Fruit fly (Drosophila melanogaster) whole organism, embryonic: ENCODE results near the gene CG15570.

Experiments
- Bdp1 ChIP-seq: fragments of 200-800 bp; sonication (Bioruptor generic); optimal IDR thresholded peaks from 3 replicates; lab custom pipeline; 2016; ENCODE audit warnings: missing biosample characterization, missing genetic modification characterization
- CG10431 ChIP-seq: fragments of 200-800 bp; sonication (Bioruptor generic); optimal IDR thresholded peaks from 3 replicates; lab custom pipeline; 2018; ENCODE audit warnings: missing biosample characterization, mild to moderate bottlenecking, missing genetic modification characterization
- CG11247 ChIP-seq: fragments of 200-800 bp; sonication (Bioruptor generic); IDR thresholded peaks from 2 replicates; pipeline ENCODE4 v1.3.6; 2022; ENCODE audit warnings: missing biosample characterization, missing genetic modification characterization
- CG12071 ChIP-seq: fragments of 200-800 bp; sonication (Bioruptor generic); optimal IDR thresholded peaks from 3 replicates; lab custom pipeline; 2018; ENCODE audit warnings: missing biosample characterization, mild to moderate bottlenecking, missing genetic modification characterization
- CG12104 ChIP-seq: fragments of 200-800 bp; sonication (Bioruptor generic); optimal IDR thresholded peaks from 3 replicates; lab custom pipeline; 2016; ENCODE audit warnings: missing biosample characterization, missing genetic modification characterization
- CG13296 ChIP-seq: fragments of 200-800 bp; sonication (Bioruptor generic); optimal IDR thresholded peaks from 3 replicates; lab custom pipeline; 2018; ENCODE audit warnings: missing biosample characterization, mild to moderate bottlenecking, missing genetic modification characterization
- CG13624 ChIP-seq: fragments of 200-800 bp; sonication (Bioruptor generic); optimal IDR thresholded peaks from 2 replicates; lab custom pipeline; 2016; ENCODE audit warnings: missing biosample characterization, missing genetic modification characterization
- CG15011 ChIP-seq: fragments of 200-800 bp; sonication (Bioruptor generic); optimal IDR thresholded peaks from 3 replicates; lab custom pipeline; 2018; ENCODE audit warnings: missing biosample characterization, mild to moderate bottlenecking, missing genetic modification characterization
- CG16779 ChIP-seq: fragments of 200-800 bp; sonication (Bioruptor generic); IDR thresholded peaks from 2 replicates; pipeline ENCODE4 v1.3.6; 2022; ENCODE audit warnings: missing biosample characterization, missing genetic modification characterization
- CG17385 ChIP-seq: fragments of 200-800 bp; sonication (Bioruptor generic); optimal IDR thresholded peaks from 3 replicates; lab custom pipeline; 2018; ENCODE audit warnings: missing biosample characterization, mild to moderate bottlenecking, missing genetic modification characterization
- CG17802 ChIP-seq: fragments of 200-800 bp; sonication (Bioruptor generic); optimal IDR thresholded peaks from 2 replicates; lab custom pipeline; 2018; ENCODE audit warnings: missing biosample characterization, mild to moderate bottlenecking, missing genetic modification characterization, moderate library complexity
- CG2875 ChIP-seq: fragments of 200-800 bp; sonication (Bioruptor generic); optimal IDR thresholded peaks from 2 replicates; lab custom pipeline; 2017; ENCODE audit warnings: missing biosample characterization, mild to moderate bottlenecking, missing genetic modification characterization, missing genetic modification reagents
- CG30020 ChIP-seq: fragments of 200-800 bp; optimal IDR thresholded peaks from 2 replicates; lab custom pipeline; 2019; ENCODE audit warnings: missing biosample characterization, mild to moderate bottlenecking, missing genetic modification characterization, moderate library complexity
- CG3065 ChIP-seq: fragments of 200-800 bp; sonication (Bioruptor generic); optimal IDR thresholded peaks from 2 replicates; lab custom pipeline; 2016; ENCODE audit warnings: missing biosample characterization, missing genetic modification characterization
- CG31224 ChIP-seq: fragments of 200-800 bp; sonication (Bioruptor generic); IDR thresholded peaks from 2 replicates; pipeline ENCODE4 v1.3.6; 2022; ENCODE audit warnings: missing biosample characterization, missing genetic modification characterization
- CG31441 ChIP-seq: fragments of 200-800 bp; sonication (Bioruptor generic); IDR thresholded peaks from 2 replicates; pipeline ENCODE4 v1.3.6; 2022; ENCODE audit warnings: missing biosample characterization, missing genetic modification characterization
- CG3847 ChIP-seq: fragments of 200-800 bp; sonication (Bioruptor generic); IDR thresholded peaks from 2 replicates; pipeline ENCODE4 v1.3.6; 2022; ENCODE audit warnings: missing biosample characterization, missing genetic modification characterization
- CG4282 ChIP-seq: fragments of 200-800 bp; sonication (Bioruptor generic); optimal IDR thresholded peaks from 2 replicates; lab custom pipeline; 2016; ENCODE audit warnings: missing biosample characterization, missing genetic modification characterization
- CG4707 ChIP-seq: fragments of 200-800 bp; sonication (Bioruptor generic); optimal IDR thresholded peaks from 2 replicates; lab custom pipeline; 2018; ENCODE audit warnings: missing biosample characterization, mild to moderate bottlenecking, missing genetic modification characterization, moderate library complexity
- CG4854 ChIP-seq: fragments of 200-800 bp; sonication (Bioruptor generic); optimal IDR thresholded peaks from 2 replicates; lab custom pipeline; 2016; ENCODE audit warnings: missing biosample characterization, missing genetic modification characterization, inconsistent platforms
- CG6683 ChIP-seq: fragments of 200-800 bp; sonication (Bioruptor generic); optimal IDR thresholded peaks from 2 replicates; lab custom pipeline; 2017; ENCODE audit warnings: missing biosample characterization, mild to moderate bottlenecking, missing genetic modification characterization, missing genetic modification reagents
- CG6791 ChIP-seq: fragments of 200-800 bp; sonication (Bioruptor generic); IDR thresholded peaks from 3 replicates; pipeline ENCODE4 v1.3.6; 2022; ENCODE audit warnings: missing biosample characterization, missing genetic modification characterization; ENCODE audit not compliant: partially characterized antibody
- CG7839 ChIP-seq: fragments of 200-800 bp; sonication (Bioruptor generic); optimal IDR thresholded peaks from 3 replicates; lab custom pipeline; 2018; ENCODE audit warnings: missing biosample characterization, mild to moderate bottlenecking, missing genetic modification characterization, moderate library complexity
- CG8478 ChIP-seq: fragments of >200 bp; optimal IDR thresholded peaks from 2 replicates; lab custom pipeline; 2018
- CG8765 ChIP-seq: fragments of 200-800 bp; sonication (Bioruptor generic); IDR thresholded peaks from 2 replicates; pipeline ENCODE4 v1.3.6; 2022; ENCODE audit warnings: missing biosample characterization, missing genetic modification characterization
- D ChIP-seq, 2 experiments: fragments of 200-800 bp in 1 of 2; fragments of >200 bp in 1 of 2; sonication (Bioruptor generic) in 1 of 2; optimal IDR thresholded peaks; 2 replicates in 1 of 2; 3 replicates in 1 of 2; lab custom pipeline; 2017; ENCODE audit warnings: mild to moderate bottlenecking in 1 of 2, missing biosample characterization in 1 of 2, missing genetic modification characterization in 1 of 2, missing genetic modification reagents in 1 of 2
- Dip2 ChIP-seq: fragments of 200-800 bp; sonication (Bioruptor generic); IDR thresholded peaks from 2 replicates; pipeline ENCODE4 v1.3.6; 2022; ENCODE audit warnings: missing biosample characterization, missing genetic modification characterization
- H15 ChIP-seq: fragments of 200-800 bp; sonication (Bioruptor generic); IDR thresholded peaks from 3 replicates; pipeline ENCODE4 v1.3.6; 2022; ENCODE audit warnings: missing biosample characterization, missing genetic modification characterization
- Hey ChIP-seq: fragments of 200-800 bp; sonication (Bioruptor generic); optimal IDR thresholded peaks from 3 replicates; lab custom pipeline; 2018; ENCODE audit warnings: missing biosample characterization, mild to moderate bottlenecking, missing genetic modification characterization
- Hr78 ChIP-seq, 2 experiments: fragments of 200-800 bp in 1 of 2; fragments of >200 bp in 1 of 2; sonication (Bioruptor generic) in 1 of 2; optimal IDR thresholded peaks; 2 replicates each; lab custom pipeline; 2017 to 2019; ENCODE audit warnings: missing biosample characterization in 2 of 2, missing genetic modification characterization in 2 of 2, mild to moderate bottlenecking in 1 of 2, moderate library complexity in 1 of 2
- Kr ChIP-seq: fragments of 200-800 bp; sonication (Bioruptor generic); optimal IDR thresholded peaks from 2 replicates; lab custom pipeline; 2017; ENCODE audit warnings: missing biosample characterization, mild to moderate bottlenecking, missing genetic modification characterization
- MESR4 ChIP-seq: fragments of 200-800 bp; sonication (Bioruptor generic); optimal IDR thresholded peaks from 2 replicates; lab custom pipeline; 2018; ENCODE audit warnings: missing biosample characterization, mild to moderate bottlenecking, missing genetic modification characterization, moderate library complexity
- Myb ChIP-seq: fragments of 200-800 bp; sonication (Bioruptor generic); optimal IDR thresholded peaks from 2 replicates; lab custom pipeline; 2016; ENCODE audit warnings: missing biosample characterization, missing genetic modification characterization
- NFAT ChIP-seq: fragments of 200-800 bp; sonication (Bioruptor generic); IDR thresholded peaks from 2 replicates; pipeline ENCODE4 v1.3.6; 2022; ENCODE audit warnings: missing biosample characterization, missing genetic modification characterization
- Oli ChIP-seq: fragments of 200-800 bp; sonication (Bioruptor generic); optimal IDR thresholded peaks from 2 replicates; lab custom pipeline; 2018; ENCODE audit warnings: missing biosample characterization, mild to moderate bottlenecking, missing genetic modification characterization, moderate library complexity
- Pdp1 ChIP-seq, 2 experiments: fragments of 200-800 bp; sonication (Bioruptor generic); optimal IDR thresholded peaks; 3 replicates each; lab custom pipeline; 2016; ENCODE audit warnings: missing biosample characterization in 2 of 2, missing genetic modification characterization in 2 of 2, mild to moderate bottlenecking in 1 of 2, moderate library complexity in 1 of 2
- Sry-β ChIP-seq: fragments of 200-800 bp; sonication (Bioruptor generic); optimal IDR thresholded peaks from 2 replicates; lab custom pipeline; 2018; ENCODE audit warnings: missing biosample characterization, mild to moderate bottlenecking, missing genetic modification characterization, moderate library complexity
- abd-A ChIP-seq: fragments of 200-800 bp; sonication (Bioruptor generic); optimal IDR thresholded peaks from 3 replicates; lab custom pipeline; 2019; ENCODE audit warnings: missing biosample characterization, mild to moderate bottlenecking, missing genetic modification characterization, moderate library complexity
- ara ChIP-seq: fragments of 200-800 bp; sonication (Bioruptor generic); IDR thresholded peaks from 2 replicates; pipeline ENCODE4 v1.3.6; 2022; ENCODE audit warnings: missing biosample characterization, missing genetic modification characterization
- da ChIP-seq: fragments of 200-800 bp; sonication (Bioruptor generic); optimal IDR thresholded peaks from 2 replicates; lab custom pipeline; 2016; ENCODE audit warnings: missing biosample characterization, missing genetic modification characterization
- ftz-f1 ChIP-seq: fragments of 200-800 bp; sonication (Bioruptor generic); optimal IDR thresholded peaks from 2 replicates; lab custom pipeline; 2016; ENCODE audit warnings: missing biosample characterization, missing genetic modification characterization
- gcm2 ChIP-seq: fragments of 200-800 bp; sonication (Bioruptor generic); optimal IDR thresholded peaks from 2 replicates; lab custom pipeline; 2016; ENCODE audit warnings: missing biosample characterization, missing genetic modification characterization
- jumu ChIP-seq: fragments of 200-800 bp; sonication (Bioruptor generic); optimal IDR thresholded peaks from 3 replicates; lab custom pipeline; 2016; ENCODE audit warnings: missing biosample characterization, missing genetic modification characterization
- kni ChIP-seq: fragments of 200-800 bp; sonication (Bioruptor generic); optimal IDR thresholded peaks from 3 replicates; lab custom pipeline; 2017; ENCODE audit warnings: mild to moderate bottlenecking, missing biosample characterization, missing genetic modification reagents, missing genetic modification characterization
- nau ChIP-seq: fragments of 200-800 bp; sonication (Bioruptor generic); optimal IDR thresholded peaks from 3 replicates; lab custom pipeline; 2017; ENCODE audit warnings: missing biosample characterization, mild to moderate bottlenecking, missing genetic modification characterization, missing genetic modification reagents
- stwl ChIP-seq: fragments of 200-800 bp; sonication (Bioruptor generic); optimal IDR thresholded peaks from 3 replicates; lab custom pipeline; 2018; ENCODE audit warnings: missing biosample characterization, mild to moderate bottlenecking, missing genetic modification characterization, moderate library complexity
- tna ChIP-seq: fragments of 200-800 bp; sonication (Bioruptor generic); IDR thresholded peaks from 2 replicates; pipeline ENCODE4 v1.3.6; 2022; ENCODE audit warnings: missing biosample characterization, missing genetic modification characterization; ENCODE audit not compliant: partially characterized antibody
- trh ChIP-seq: fragments of 200-800 bp; sonication (Bioruptor generic); optimal IDR thresholded peaks from 2 replicates; lab custom pipeline; 2016; ENCODE audit warnings: missing biosample characterization, missing genetic modification characterization
- twi ChIP-seq: fragments of 200-800 bp; optimal IDR thresholded peaks from 2 replicates; lab custom pipeline; 2019; ENCODE audit warnings: missing biosample characterization, mild to moderate bottlenecking, missing genetic modification characterization, moderate library complexity
- vfl ChIP-seq: fragments of 200-800 bp; sonication (Bioruptor generic); optimal IDR thresholded peaks from 2 replicates; lab custom pipeline; 2016; ENCODE audit warnings: missing biosample characterization, missing genetic modification characterization

Gene CG15570

DNA sequence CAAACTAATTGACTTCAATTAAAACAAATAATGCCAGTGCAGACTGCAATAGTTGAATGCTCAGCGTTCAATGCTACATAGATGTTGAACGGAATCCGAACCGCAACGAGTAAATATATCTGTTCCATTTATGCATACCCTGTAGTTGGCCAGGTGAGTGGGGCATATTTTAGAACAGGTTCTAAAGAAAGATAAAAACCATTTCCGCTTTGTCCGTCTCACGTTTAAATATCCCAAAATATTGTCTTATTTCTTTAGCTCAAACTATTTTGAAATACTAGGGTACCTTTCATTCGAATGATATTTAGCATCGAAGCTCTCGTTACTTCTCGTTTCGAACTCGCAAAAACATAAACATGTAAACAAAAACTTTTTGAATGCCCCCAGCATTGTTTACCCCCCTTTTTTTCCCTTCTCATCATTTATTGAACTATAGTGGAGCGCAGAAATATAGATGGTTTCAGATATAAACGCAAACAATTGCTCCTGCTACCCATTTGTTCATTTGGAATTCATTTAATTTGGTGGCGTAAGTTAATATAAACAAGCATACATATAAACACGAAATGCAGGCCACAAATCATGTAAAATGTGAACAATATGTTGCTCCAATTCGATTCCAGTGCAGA lies 45.7 kb upstream of the CG15570 start (continued):
- TF ChIP-seq Sry-β (no peak), CG6791 (GFP tag; lab: Robert Waterston, UW) (no peak), NFAT (GFP tag; lab: Robert Waterston, UW) (no peak), CG13296 (GFP tag; lab: Kevin White, UChicago) (no peak), CG8478 (lab: Kevin White, UChicago) (no peak), CG17802 (tag; lab: Kevin White, UChicago) (no peak), CG12071 (GFP tag; lab: Kevin White, UChicago) (no peak), CG11247 (GFP tag; lab: Robert Waterston, UW) (no peak), CG7839 (tag; lab: Kevin White, UChicago) (peak; percentile 29), Hey (tag; lab: Kevin White, UChicago) (no peak), CG4707 (GFP tag; lab: Kevin White, UChicago) (no peak), H15 (GFP tag; lab: Robert Waterston, UW) (no peak), CG3847 (no peak), Kr (no peak), CG31441 (GFP tag; lab: Robert Waterston, UW) (no peak), Pdp1 (GFP tag; optimal IDR thresholded peaks at IDR 0.05; lab: Kevin White, UChicago) (no peak), Hr78 (GFP tag; optimal IDR thresholded peaks at IDR 0.05; lab: Kevin White, UChicago) (no peak), CG2875 (GFP tag; lab: Kevin White, UChicago) (no peak), kni (GFP tag; lab: Kevin White, UChicago) (no peak), CG8765 (GFP tag; lab: Robert Waterston, UW) (no peak), da (no peak), MESR4 (GFP tag; lab: Kevin White, UChicago) (no peak), CG6683 (GFP tag; lab: Kevin White, UChicago) (no peak), twi (tag; lab: Kevin White, UChicago) (no peak), Bdp1 (GFP tag; lab: Kevin White, UChicago) (no peak), vfl (GFP tag; lab: Kevin White, UChicago) (no peak), CG31224 (GFP tag; lab: Robert Waterston, UW) (peak; percentile 52; the same call in 1 of the 2 replicates), CG12104 (GFP tag; lab: Kevin White, UChicago) (no peak), jumu (GFP tag; lab: Kevin White, UChicago) (no peak), ftz-f1 (no peak), abd-A (tag; lab: Kevin White, UChicago) (no peak), nau (GFP tag; lab: Kevin White, UChicago) (no peak), CG30020 (tag; lab: Kevin White, UChicago) (no peak), Oli (tag; lab: Kevin White, UChicago) (peak; percentile 41), CG4854 (GFP tag; lab: Kevin White, UChicago) (no peak), gcm2 (GFP tag; lab: Kevin White, UChicago) (no peak), CG3065 (GFP tag; lab: Kevin White, UChicago) (no peak), D (optimal IDR thresholded peaks at IDR 0.05; lab: Kevin White, UChicago) (no peak), D (GFP tag; optimal IDR thresholded peaks at IDR 0.05; lab: Kevin White, UChicago) (no peak), Myb (GFP tag; lab: Kevin White, UChicago) (no peak), tna (GFP tag; lab: Robert Waterston, UW) (no peak), CG10431 (GFP tag; lab: Kevin White, UChicago) (no peak), CG17385 (GFP tag; lab: Kevin White, UChicago) (no peak), CG4282 (GFP tag; lab: Kevin White, UChicago) (no peak), stwl (tag; lab: Kevin White, UChicago) (no peak), Dip2 (GFP tag; lab: Robert Waterston, UW) (no peak), trh (GFP tag; lab: Kevin White, UChicago) (no peak), CG16779 (no peak), CG15011 (GFP tag; lab: Kevin White, UChicago) (no peak), ara (peak; percentile 28; the same call in 1 of the 2 replicates), CG13624 (no peak)
